Worm (Caenorhabditis elegans) whole organism, midembryonic: ENCODE data around the gene unc-25.

Experiments
- T22C8.4 ChIP-seq: fragments of 200-800 bp; sonication (Bioruptor generic); IDR thresholded peaks from 2 replicates; pipeline ENCODE4 v1.3.6; 2022; ENCODE audit warnings: missing genetic modification characterization, missing compliant biosample characterization
- cog-1 ChIP-seq: sonication (generic microtip); optimal IDR thresholded peaks from 2 replicates; lab custom pipeline; 2016; ENCODE audit warnings: missing genetic modification characterization, missing compliant biosample characterization
- flt-1 ChIP-seq: fragments of 200-800 bp; sonication (Bioruptor generic); IDR thresholded peaks from 2 replicates; pipeline ENCODE4 v1.3.6; 2022; ENCODE audit warnings: missing genetic modification characterization, missing compliant biosample characterization
- klf-2 ChIP-seq: fragments of 200-800 bp; sonication (Bioruptor generic); conservative IDR thresholded peaks from 2 replicates; pipeline ENCODE4 v1.3.6; 2022; ENCODE audit warnings: missing genetic modification reagents, missing genetic modification characterization, missing compliant biosample characterization
- med-1 ChIP-seq: sonication (generic microtip); optimal IDR thresholded peaks from 2 replicates; lab custom pipeline; 2017; ENCODE audit warnings: missing genetic modification characterization, mild to moderate bottlenecking, missing compliant biosample characterization, antibody characterized with exemption, missing genetic modification reagents; ENCODE audit not compliant: insufficient read depth
- ref-1 ChIP-seq: fragments of 200-800 bp; sonication (Bioruptor generic); conservative IDR thresholded peaks from 2 replicates; pipeline ENCODE4 v1.3.6; 2022; ENCODE audit warnings: missing genetic modification reagents, missing genetic modification characterization, missing compliant biosample characterization
- tab-1 ChIP-seq: fragments of 200-800 bp; sonication (Bioruptor generic); IDR thresholded peaks from 2 replicates; pipeline ENCODE4 v1.3.6; 2022; ENCODE audit warnings: missing genetic modification characterization, missing compliant biosample characterization
- ztf-23 ChIP-seq: fragments of 200-800 bp; sonication (Bioruptor generic); IDR thresholded peaks from 2 replicates; pipeline ENCODE4 v1.3.6; 2022; ENCODE audit warnings: missing genetic modification reagents, missing genetic modification characterization, missing compliant biosample characterization
- ztf-29 ChIP-seq: fragments of 200-800 bp; sonication (Bioruptor generic); IDR thresholded peaks from 2 replicates; pipeline ENCODE4 v1.3.6; 2022; ENCODE audit warnings: missing genetic modification reagents, missing genetic modification characterization, missing compliant biosample characterization

unc-25 gene

DNA sequence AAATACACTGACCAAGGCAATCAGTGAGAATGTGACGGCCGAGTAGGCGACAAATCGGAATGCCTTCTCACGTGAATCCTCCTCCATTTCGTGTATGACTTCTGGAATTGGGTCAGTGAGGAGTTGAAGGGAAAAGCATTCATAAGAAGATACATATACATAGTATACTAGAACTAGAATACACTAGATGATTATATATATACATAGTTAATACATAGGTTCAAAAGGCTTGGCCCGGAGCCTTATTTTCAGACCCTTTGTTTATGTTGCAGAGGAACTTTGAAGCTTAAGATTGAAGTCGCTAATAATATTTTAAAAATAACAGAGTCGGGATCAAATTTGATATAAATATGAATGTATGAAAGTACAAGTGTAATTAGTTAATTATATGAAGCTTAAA, 51.2 kb downstream of the unc-25 start, which contains the start of gene col-97:
Gene col-97 (minus strand): TSS at position 101 of the 400 bp plus-strand sequence.
- no peak for TF ChIP-seq tab-1
- no peak for TF ChIP-seq ref-1
- TF ChIP-seq flt-1, result no peak
- no peak for TF ChIP-seq ztf-23 (GFP tag; lab: Robert Waterston, UW)

ce11 chrIII:12998252-12998651, 55.8 kb downstream of the unc-25 start:
- TF ChIP-seq ztf-29 (GFP tag; lab: Robert Waterston, UW), result no peak
- no peak for TF ChIP-seq med-1 (GFP tag; lab: Kevin White, UChicago)
- no peak for TF ChIP-seq tab-1
- TF ChIP-seq ref-1, result no peak
- TF ChIP-seq flt-1, result no peak
- no peak for TF ChIP-seq cog-1 (tag; lab: Kevin White, UChicago)
- TF ChIP-seq T22C8.4 (GFP tag; lab: Robert Waterston, UW), result no peak
- TF ChIP-seq klf-2 (GFP tag; lab: Robert Waterston, UW), result no peak
- TF ChIP-seq ztf-23 (GFP tag; lab: Robert Waterston, UW), result no peak
